Worm (Caenorhabditis elegans): ENCODE results near the gene F37A4.6.
A peak's percentile ranks its signal among the peaks of the same experiment; 100 is the strongest.

F37A4.6 gene

DNA sequence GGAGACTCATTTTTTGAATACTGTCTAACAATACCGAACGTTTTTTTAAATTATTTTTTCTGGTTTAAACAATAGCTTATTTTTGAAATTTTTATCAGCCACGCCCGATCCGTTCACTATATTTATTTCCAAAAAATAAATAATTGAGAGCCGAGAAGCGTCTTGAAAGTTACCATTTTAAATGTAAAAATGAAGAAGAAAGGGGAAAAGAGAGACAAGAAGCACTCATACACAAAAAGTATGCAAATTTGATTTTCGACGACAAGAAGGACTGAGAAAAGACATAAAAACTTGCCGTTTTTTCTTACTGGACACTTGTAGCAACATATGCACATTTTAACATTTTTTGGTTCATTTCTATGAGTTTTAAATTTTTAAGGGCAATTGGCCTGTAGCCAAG lies 23.8 kb upstream of the F37A4.6 start:
- TF ChIP-seq ama-1 (optimal IDR thresholded peaks at IDR 0.05) (no peak), tbx-37 (GFP tag; conservative IDR thresholded peaks at IDR 0.05) (no peak), hmg-4 (GFP tag; optimal IDR thresholded peaks at IDR 0.05) (no peak), ets-7 (tag; optimal IDR thresholded peaks at IDR 0.05) (no peak), tbx-11 (GFP tag; IDR thresholded peaks at IDR 0.05) (no peak)

ce11 chrIII:6690490-6690889 lies 15.1 kb upstream of the F37A4.6 start:
- TF ChIP-seq tra-4 (tag; optimal IDR thresholded peaks at IDR 0.05), result no peak
- no peak for TF ChIP-seq hmg-4 (GFP tag; optimal IDR thresholded peaks at IDR 0.05)

- TF ChIP-seq ets-7 (tag; optimal IDR thresholded peaks at IDR 0.05) (no peak), tra-4 (tag; optimal IDR thresholded peaks at IDR 0.05) (no peak), scrt-1 (GFP tag; IDR thresholded peaks at IDR 0.05) (no peak), ceh-13 (GFP tag; optimal IDR thresholded peaks at IDR 0.05) (no peak), pes-1 (GFP tag; IDR thresholded peaks at IDR 0.05) (no peak), ama-1 (optimal IDR thresholded peaks at IDR 0.05) (no peak), hmg-4 (GFP tag; optimal IDR thresholded peaks at IDR 0.05) (no peak), aly-1 (tag; optimal IDR thresholded peaks at IDR 0.05) (no peak), sea-1 (GFP tag; conservative IDR thresholded peaks at IDR 0.05) (no peak), tbx-11 (GFP tag; IDR thresholded peaks at IDR 0.05) (no peak), hnd-1 (tag; optimal IDR thresholded peaks at IDR 0.05) (no peak), F13C5.2 (tag; optimal IDR thresholded peaks at IDR 0.05) (no peak), B0310.2 (tag; optimal IDR thresholded peaks at IDR 0.05) (no peak), hmbx-1 (tag; optimal IDR thresholded peaks at IDR 0.05) (no peak), ceh-36 (tag; optimal IDR thresholded peaks at IDR 0.05) (no peak), tbx-37 (GFP tag; conservative IDR thresholded peaks at IDR 0.05) (no peak), flt-1 (GFP tag; IDR thresholded peaks at IDR 0.05) (no peak)
Observed at ce11 chrIII:6693285-6693684, 12.3 kb upstream of the F37A4.6 start.

DNA sequence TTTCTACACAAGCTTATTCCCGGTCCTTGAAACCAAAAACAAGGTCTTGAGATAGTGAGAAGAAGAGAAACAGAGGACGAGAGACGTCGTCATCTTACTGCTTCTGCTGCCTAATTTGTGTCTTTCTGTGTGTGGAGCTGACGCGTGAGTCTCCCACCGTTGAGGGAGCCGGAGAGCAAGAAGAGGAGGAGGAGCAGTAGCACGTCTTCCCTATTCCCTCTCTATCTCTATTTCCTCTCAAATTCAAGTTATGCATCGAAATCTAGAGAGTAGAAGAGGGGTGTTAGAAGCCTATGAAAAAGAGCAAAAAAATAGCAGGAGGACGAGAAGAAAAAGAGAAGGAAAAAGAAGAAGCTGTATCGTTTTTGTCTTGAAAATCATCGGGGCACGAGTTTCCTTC lies 10.4 kb upstream of the F37A4.6 start:
- TF ChIP-seq B0310.2 (tag; optimal IDR thresholded peaks at IDR 0.05) (no peak), ceh-36 (tag; optimal IDR thresholded peaks at IDR 0.05) (no peak)

DNA sequence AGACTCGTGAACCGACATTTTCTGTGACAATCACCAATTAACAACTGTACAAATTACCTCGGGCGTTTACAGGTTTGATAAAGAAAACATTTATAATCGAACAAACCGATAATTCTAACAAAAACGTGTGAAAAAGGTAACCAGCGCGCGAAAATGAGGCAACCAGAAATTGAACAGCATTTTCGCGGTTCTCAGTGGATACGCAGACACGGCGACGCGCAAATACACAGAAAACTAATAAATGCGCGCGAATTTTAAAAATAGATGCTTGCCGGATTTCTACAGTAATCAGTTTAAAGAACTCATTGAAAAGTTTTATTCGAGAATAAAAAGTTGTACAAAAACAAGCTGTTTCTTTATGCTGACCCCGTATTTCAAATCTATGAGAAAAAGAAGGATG lies 4.4 kb downstream of the F37A4.6 start, which contains the start of gene isw-1:
TSS of gene isw-1 (minus strand) at position 118 of the 400 bp plus-strand sequence.
- no peak for TF ChIP-seq hmbx-1 (tag; optimal IDR thresholded peaks at IDR 0.05)
- TF ChIP-seq F13C5.2 (tag; optimal IDR thresholded peaks at IDR 0.05), result peak; percentile 57

DNA sequence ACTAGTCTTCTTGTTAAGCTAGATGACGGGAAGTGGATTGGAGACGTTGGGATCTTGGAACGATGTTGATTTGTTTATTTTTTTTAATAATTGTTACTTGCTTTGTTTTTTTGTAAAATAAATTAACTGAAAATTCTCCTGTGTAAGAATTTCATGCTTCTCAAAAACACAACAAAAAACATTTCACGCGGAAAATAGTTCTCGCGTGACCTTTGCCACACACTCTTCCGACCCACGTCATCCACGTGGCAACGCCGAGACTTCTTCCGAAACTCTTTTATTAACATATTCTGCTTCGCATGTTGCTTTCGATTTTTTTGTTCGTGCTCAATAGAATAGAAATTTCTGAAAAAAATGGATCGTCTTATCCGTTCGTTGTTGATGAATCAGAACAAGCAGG lies 6.0 kb downstream of the F37A4.6 start, which contains the start of gene F37A4.5:
TSS of gene F37A4.5 (plus strand) at position 301 of the 400 bp plus-strand sequence.
- TF ChIP-seq ama-1 (optimal IDR thresholded peaks at IDR 0.05), result no peak
- TF ChIP-seq hmbx-1 (tag; optimal IDR thresholded peaks at IDR 0.05), result no peak
- no peak for TF ChIP-seq ceh-36 (tag; optimal IDR thresholded peaks at IDR 0.05)
- TF ChIP-seq ceh-13 (GFP tag; optimal IDR thresholded peaks at IDR 0.05), result no peak
- no peak for TF ChIP-seq tbx-37 (GFP tag; conservative IDR thresholded peaks at IDR 0.05)
- TF ChIP-seq sea-1 (GFP tag; conservative IDR thresholded peaks at IDR 0.05), result no peak
- no peak for TF ChIP-seq flt-1 (GFP tag; IDR thresholded peaks at IDR 0.05)
- no peak for TF ChIP-seq tbx-11 (GFP tag; IDR thresholded peaks at IDR 0.05)

DNA sequence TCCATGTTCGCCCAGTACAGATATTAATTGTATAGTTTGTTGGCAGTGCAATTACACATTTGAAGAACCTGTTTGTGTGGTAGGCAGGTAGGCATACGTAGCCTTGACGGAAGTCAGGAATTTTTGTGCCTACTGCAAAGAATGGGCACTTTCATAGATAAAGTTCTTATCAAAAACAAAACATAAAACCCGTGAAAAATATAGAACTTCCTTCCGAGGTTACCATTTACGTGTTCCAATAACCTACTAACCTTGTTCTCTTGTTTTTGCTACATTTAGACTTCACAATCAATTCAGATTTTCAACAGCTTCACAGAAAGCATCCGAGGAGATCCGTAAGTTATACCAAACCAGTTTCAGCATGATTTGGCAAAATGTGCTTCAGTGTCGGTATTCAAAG lies 7.7 kb downstream of the F37A4.6 start, which contains the start of gene F37A4.4:
TSS of gene F37A4.4 (plus strand) at position 301 of the 400 bp plus-strand sequence.
- no peak for TF ChIP-seq hnd-1 (tag; optimal IDR thresholded peaks at IDR 0.05)
- no peak for TF ChIP-seq flt-1 (GFP tag; IDR thresholded peaks at IDR 0.05)
- no peak for TF ChIP-seq tbx-37 (GFP tag; conservative IDR thresholded peaks at IDR 0.05)
- TF ChIP-seq ceh-36 (tag; optimal IDR thresholded peaks at IDR 0.05), result no peak
- TF ChIP-seq ama-1 (optimal IDR thresholded peaks at IDR 0.05), result no peak
- TF ChIP-seq B0310.2 (tag; optimal IDR thresholded peaks at IDR 0.05), result no peak
- no peak for TF ChIP-seq aly-1 (tag; optimal IDR thresholded peaks at IDR 0.05)
- TF ChIP-seq F13C5.2 (tag; optimal IDR thresholded peaks at IDR 0.05), result no peak
- TF ChIP-seq ceh-13 (GFP tag; optimal IDR thresholded peaks at IDR 0.05), result no peak
- no peak for TF ChIP-seq ets-7 (tag; optimal IDR thresholded peaks at IDR 0.05)
- TF ChIP-seq tra-4 (tag; optimal IDR thresholded peaks at IDR 0.05), result no peak
- TF ChIP-seq hmbx-1 (tag; optimal IDR thresholded peaks at IDR 0.05), result no peak
- TF ChIP-seq tbx-11 (GFP tag; IDR thresholded peaks at IDR 0.05), result no peak
- TF ChIP-seq hmg-4 (GFP tag; optimal IDR thresholded peaks at IDR 0.05), result no peak
- no peak for TF ChIP-seq pes-1 (GFP tag; IDR thresholded peaks at IDR 0.05)
- no peak for TF ChIP-seq sea-1 (GFP tag; conservative IDR thresholded peaks at IDR 0.05)
- TF ChIP-seq scrt-1 (GFP tag; IDR thresholded peaks at IDR 0.05), result no peak

ce11 chrIII:6718270-6718669 lies 12.7 kb downstream of the F37A4.6 start, which contains the start of gene F37A4.3:
Gene F37A4.3, plus strand, starts transcription at chrIII:6718570.
- TF ChIP-seq tbx-37 (GFP tag; conservative IDR thresholded peaks at IDR 0.05) (no peak), flt-1 (GFP tag; IDR thresholded peaks at IDR 0.05) (no peak), hnd-1 (tag; optimal IDR thresholded peaks at IDR 0.05) (no peak), ets-7 (tag; optimal IDR thresholded peaks at IDR 0.05) (no peak), B0310.2 (tag; optimal IDR thresholded peaks at IDR 0.05) (no peak), ceh-36 (tag; optimal IDR thresholded peaks at IDR 0.05) (no peak), tra-4 (tag; optimal IDR thresholded peaks at IDR 0.05) (no peak), ceh-13 (GFP tag; optimal IDR thresholded peaks at IDR 0.05) (no peak), aly-1 (tag; optimal IDR thresholded peaks at IDR 0.05) (no peak), ama-1 (optimal IDR thresholded peaks at IDR 0.05) (no peak), hmg-4 (GFP tag; optimal IDR thresholded peaks at IDR 0.05) (no peak), tbx-11 (GFP tag; IDR thresholded peaks at IDR 0.05) (no peak), pes-1 (GFP tag; IDR thresholded peaks at IDR 0.05) (no peak), hmbx-1 (tag; optimal IDR thresholded peaks at IDR 0.05) (no peak)
